Worm (Caenorhabditis elegans) whole organism, late embryonic: ENCODE measurements around the gene Y75B8A.24.

Experiments
- C08G9.2 ChIP-seq: sonication (generic microtip); optimal IDR thresholded peaks from 2 replicates; lab custom pipeline; 2016; ENCODE audit warnings: mild to moderate bottlenecking, missing genetic modification characterization, moderate library complexity, missing compliant biosample characterization
- C38D4.7 ChIP-seq: fragments of 200-800 bp; sonication (Bioruptor generic); optimal IDR thresholded peaks from 2 replicates; lab custom pipeline; 2018; ENCODE audit warnings: mild to moderate bottlenecking, missing genetic modification characterization, moderate library complexity, missing compliant biosample characterization
- F13H6.1 ChIP-seq: sonication (generic microtip); optimal IDR thresholded peaks from 2 replicates; lab custom pipeline; 2016; ENCODE audit warnings: missing genetic modification characterization, missing compliant biosample characterization
- K02D7.2 ChIP-seq: sonication (generic microtip); optimal IDR thresholded peaks from 2 replicates; lab custom pipeline; 2017; ENCODE audit warnings: mild to moderate bottlenecking, missing genetic modification characterization, missing compliant biosample characterization
- T23F11.4 ChIP-seq: fragments of 200-800 bp; sonication (Bioruptor generic); optimal IDR thresholded peaks from 2 replicates; lab custom pipeline; 2018; ENCODE audit warnings: mild to moderate bottlenecking, missing genetic modification characterization, missing compliant biosample characterization
- Y22D7AL.16 ChIP-seq: sonication (generic microtip); optimal IDR thresholded peaks from 2 replicates; lab custom pipeline; 2016; ENCODE audit warnings: missing genetic modification characterization, missing compliant biosample characterization
- ama-1 ChIP-seq: fragments of 150-350 bp; optimal IDR thresholded peaks from 2 replicates; lab custom pipeline; 2014
- ceh-14 ChIP-seq: sonication (generic microtip); optimal IDR thresholded peaks from 2 replicates; lab custom pipeline; 2016; ENCODE audit warnings: missing genotype, missing genetic modification characterization, missing compliant biosample characterization
- ceh-2 ChIP-seq: sonication (generic microtip); optimal IDR thresholded peaks from 2 replicates; lab custom pipeline; 2016; ENCODE audit warnings: missing genotype, missing genetic modification characterization, missing compliant biosample characterization
- ceh-24 ChIP-seq: sonication (generic microtip); optimal IDR thresholded peaks from 2 replicates; lab custom pipeline; 2016; ENCODE audit warnings: mild to moderate bottlenecking, missing genetic modification characterization, missing compliant biosample characterization
- ceh-31 ChIP-seq: sonication (generic microtip); optimal IDR thresholded peaks from 2 replicates; lab custom pipeline; 2016; ENCODE audit warnings: missing genetic modification characterization, missing compliant biosample characterization
- ceh-34 ChIP-seq: sonication (generic microtip); optimal IDR thresholded peaks from 2 replicates; lab custom pipeline; 2016; ENCODE audit warnings: mild to moderate bottlenecking, missing genetic modification characterization, missing compliant biosample characterization
- ceh-45 ChIP-seq: fragments of 200-800 bp; sonication (Bioruptor generic); IDR thresholded peaks from 2 replicates; pipeline ENCODE4 v1.3.6; 2022; ENCODE audit warnings: missing genetic modification reagents, missing genetic modification characterization, missing compliant biosample characterization
- ceh-48 ChIP-seq: sonication (generic microtip); optimal IDR thresholded peaks from 2 replicates; lab custom pipeline; 2016; ENCODE audit warnings: missing genetic modification characterization, inconsistent platforms, missing compliant biosample characterization
- ceh-9 ChIP-seq: sonication (generic microtip); optimal IDR thresholded peaks from 2 replicates; lab custom pipeline; 2016; ENCODE audit warnings: mild to moderate bottlenecking, missing genetic modification characterization, inconsistent platforms, missing compliant biosample characterization
- dmd-4 ChIP-seq: sonication (generic microtip); optimal IDR thresholded peaks from 2 replicates; lab custom pipeline; 2016; ENCODE audit warnings: borderline replicate concordance, missing genetic modification characterization, missing compliant biosample characterization
- elt-2 ChIP-seq: sonication (generic microtip); optimal IDR thresholded peaks from 2 replicates; lab custom pipeline; 2016; ENCODE audit warnings: missing genetic modification reagents, missing genetic modification characterization, missing compliant biosample characterization
- ets-4 ChIP-seq: sonication (generic microtip); optimal IDR thresholded peaks from 2 replicates; lab custom pipeline; 2016; ENCODE audit warnings: missing genetic modification characterization, missing compliant biosample characterization
- eyg-1 ChIP-seq: sonication (generic microtip); optimal IDR thresholded peaks from 2 replicates; lab custom pipeline; 2016; ENCODE audit warnings: missing genotype, missing genetic modification characterization, missing compliant biosample characterization
- fkh-6 ChIP-seq: sonication (generic microtip); optimal IDR thresholded peaks from 2 replicates; lab custom pipeline; 2016; ENCODE audit warnings: missing genetic modification characterization, missing compliant biosample characterization
- hlh-13 ChIP-seq: fragments of 200-800 bp; sonication (Bioruptor generic); optimal IDR thresholded peaks from 2 replicates; lab custom pipeline; 2018; ENCODE audit warnings: mild to moderate bottlenecking, missing genetic modification characterization, missing compliant biosample characterization
- hlh-15 ChIP-seq: sonication (generic microtip); optimal IDR thresholded peaks from 2 replicates; lab custom pipeline; 2016; ENCODE audit warnings: missing genetic modification characterization, missing compliant biosample characterization
- hlh-8 ChIP-seq: sonication (generic microtip); optimal IDR thresholded peaks from 2 replicates; lab custom pipeline; 2016; ENCODE audit warnings: missing genotype, missing genetic modification characterization, missing compliant biosample characterization
- lim-6 ChIP-seq: sonication (generic microtip); optimal IDR thresholded peaks from 2 replicates; lab custom pipeline; 2016; ENCODE audit warnings: missing genetic modification characterization, missing compliant biosample characterization
- nfya-1 ChIP-seq: sonication (generic microtip); optimal IDR thresholded peaks from 2 replicates; lab custom pipeline; 2017; ENCODE audit warnings: missing genetic modification characterization, mild to moderate bottlenecking, missing compliant biosample characterization, antibody characterized with exemption, moderate library complexity
- npax-4 ChIP-seq: sonication (generic microtip); optimal IDR thresholded peaks from 2 replicates; lab custom pipeline; 2016; ENCODE audit warnings: missing genetic modification characterization, missing compliant biosample characterization
- odd-2 ChIP-seq: sonication (generic microtip); optimal IDR thresholded peaks from 2 replicates; lab custom pipeline; 2017; ENCODE audit warnings: antibody characterized with exemption, mild to moderate bottlenecking, missing genetic modification characterization, missing compliant biosample characterization
- pag-3 ChIP-seq: sonication (generic microtip); optimal IDR thresholded peaks from 2 replicates; lab custom pipeline; 2016; ENCODE audit warnings: missing compliant biosample characterization, missing genetic modification characterization, borderline replicate concordance
- sdc-2 ChIP-seq: sonication (generic microtip); optimal IDR thresholded peaks from 2 replicates; lab custom pipeline; 2016; ENCODE audit warnings: missing genotype, missing genetic modification characterization, missing compliant biosample characterization
- sox-2 ChIP-seq: fragments of 200-800 bp; sonication (Bioruptor generic); IDR thresholded peaks from 2 replicates; pipeline ENCODE4 v1.3.6; 2022; ENCODE audit warnings: missing genetic modification reagents, missing genetic modification characterization, missing compliant biosample characterization
- sox-4 ChIP-seq: sonication (generic microtip); optimal IDR thresholded peaks from 2 replicates; lab custom pipeline; 2017; ENCODE audit warnings: mild to moderate bottlenecking, missing genetic modification characterization, inconsistent platforms, missing compliant biosample characterization
- tbx-2 ChIP-seq: sonication (generic microtip); optimal IDR thresholded peaks from 2 replicates; lab custom pipeline; 2016; ENCODE audit warnings: missing genetic modification characterization, missing compliant biosample characterization
- ttx-3 ChIP-seq: sonication (generic microtip); optimal IDR thresholded peaks from 2 replicates; lab custom pipeline; 2016; ENCODE audit warnings: missing genetic modification reagents, missing genetic modification characterization, missing compliant biosample characterization
- unc-3 ChIP-seq, 2 experiments: fragments of 200-800 bp in 1 of 2; sonication (Bioruptor generic) in 1 of 2; sonication (generic microtip) in 1 of 2; conservative IDR thresholded peaks in 1 of 2; optimal IDR thresholded peaks in 1 of 2; 2 replicates each; pipeline versions ENCODE4 v1.3.6 to Lab custom; 2016 to 2022; ENCODE audit warnings: missing compliant biosample characterization in 2 of 2, missing genetic modification characterization in 2 of 2, missing genetic modification reagents in 1 of 2
- unc-42 ChIP-seq: sonication (generic microtip); optimal IDR thresholded peaks from 2 replicates; lab custom pipeline; 2016; ENCODE audit warnings: missing genotype, missing genetic modification characterization, missing compliant biosample characterization
- unc-86 ChIP-seq: sonication (generic microtip); optimal IDR thresholded peaks from 2 replicates; lab custom pipeline; 2016; ENCODE audit warnings: missing genetic modification characterization, missing compliant biosample characterization
- zip-5 ChIP-seq: sonication (generic microtip); optimal IDR thresholded peaks from 2 replicates; lab custom pipeline; 2016; ENCODE audit warnings: missing genetic modification characterization, missing compliant biosample characterization
- ztf-16 ChIP-seq: sonication (generic microtip); optimal IDR thresholded peaks from 2 replicates; lab custom pipeline; 2017; ENCODE audit warnings: missing genetic modification characterization, missing compliant biosample characterization

The Y75B8A.24 gene

DNA sequence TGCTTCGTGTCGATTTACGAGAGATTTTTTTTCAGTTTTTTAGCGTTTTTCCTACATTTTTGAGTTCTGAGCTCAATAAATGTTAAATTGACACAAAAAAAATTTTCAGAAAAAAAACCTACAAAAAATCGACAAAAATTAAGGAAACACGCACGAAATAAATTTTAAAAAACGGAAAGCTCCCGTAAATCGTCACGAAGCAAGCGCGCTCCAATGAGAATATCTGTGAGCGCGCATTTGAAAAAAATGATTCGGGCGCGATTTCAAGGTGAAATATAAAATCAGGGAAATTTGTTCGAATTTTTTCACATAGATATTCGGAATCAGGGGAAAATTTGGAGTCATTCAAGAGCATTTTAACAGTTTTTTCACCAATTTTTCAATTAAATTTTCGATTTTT lies 50.3 kb downstream of the Y75B8A.24 start:
- TF ChIP-seq ceh-34, result no peak
- TF ChIP-seq hlh-15 (tag; lab: Kevin White, UChicago), result no peak
- TF ChIP-seq ztf-16 (tag; lab: Kevin White, UChicago), result no peak
- TF ChIP-seq hlh-13 (GFP tag; lab: Kevin White, UChicago), result no peak
- TF ChIP-seq unc-3 (GFP tag; conservative IDR thresholded peaks at IDR 0.05; lab: Robert Waterston, UW), result no peak
- no peak for TF ChIP-seq unc-3 (tag; optimal IDR thresholded peaks at IDR 0.05; lab: Kevin White, UChicago)
- TF ChIP-seq odd-2 (tag; lab: Kevin White, UChicago), result no peak
- no peak for TF ChIP-seq F13H6.1 (tag; lab: Kevin White, UChicago)
- no peak for TF ChIP-seq eyg-1 (tag; lab: Kevin White, UChicago)
- no peak for TF ChIP-seq ceh-45
- no peak for TF ChIP-seq ama-1
- TF ChIP-seq C38D4.7, result no peak
- no peak for TF ChIP-seq fkh-6
- no peak for TF ChIP-seq sdc-2 (tag; lab: Kevin White, UChicago)
- TF ChIP-seq npax-4 (tag; lab: Kevin White, UChicago), result no peak
- no peak for TF ChIP-seq hlh-8
- no peak for TF ChIP-seq sox-2 (GFP tag; lab: Robert Waterston, UW)
- TF ChIP-seq K02D7.2 (tag; lab: Kevin White, UChicago), result no peak
- TF ChIP-seq zip-5 (tag; lab: Kevin White, UChicago), result no peak
- TF ChIP-seq, all 69 proteins: peak for 0

ce11 chrIII:12221452-12221851 lies 52.1 kb downstream of the Y75B8A.24 start:
- TF ChIP-seq lim-6, result no peak
- peak; percentile 66 for TF ChIP-seq nfya-1 (tag; lab: Kevin White, UChicago)

DNA sequence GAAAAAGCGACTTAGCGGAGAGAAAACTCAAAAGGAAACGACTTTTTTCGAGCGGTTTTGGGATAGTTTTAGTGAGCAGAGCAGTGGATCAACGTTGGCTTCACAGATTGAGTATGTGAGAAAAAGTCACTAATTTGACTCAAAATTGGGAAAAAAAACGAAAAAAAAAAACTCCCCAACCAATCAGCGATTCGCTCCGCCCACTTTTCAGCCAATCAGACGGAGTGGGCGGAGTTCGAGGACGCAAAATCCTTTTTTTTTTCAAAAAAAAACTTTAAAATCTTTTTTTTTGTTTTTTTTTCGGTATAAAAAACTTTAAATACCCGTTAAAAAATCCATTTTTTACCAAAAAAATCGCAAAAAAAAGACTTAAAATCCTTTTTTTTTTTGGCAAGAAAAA lies 52.7 kb downstream of the Y75B8A.24 start:
- TF ChIP-seq nfya-1 (tag; lab: Kevin White, UChicago) (peak; percentile 56), sox-4 (tag; lab: Kevin White, UChicago) (no peak), ceh-31 (tag; lab: Kevin White, UChicago) (no peak)

ce11 chrIII:12218633-12219097 lies 54.9 kb downstream of the Y75B8A.24 start, which contains the start of the genes gex-4 and gphr-1:
Gene gex-4, minus strand, starts transcription at chrIII:12218634.
Gene gphr-1, plus strand, starts transcription at chrIII:12219047.
- TF ChIP-seq zip-5 (tag; lab: Kevin White, UChicago) (peak; percentile 81), ceh-31 (tag; lab: Kevin White, UChicago) (peak; percentile 75), unc-42 (peak; percentile 24), elt-2 (peak; percentile 45), ceh-48 (tag; lab: Kevin White, UChicago) (peak; percentile 78), F13H6.1 (tag; lab: Kevin White, UChicago) (no peak), nfya-1 (tag; lab: Kevin White, UChicago) (peak; percentile 7), C08G9.2 (tag; lab: Kevin White, UChicago) (peak; percentile 47), ets-4 (peak; percentile 30), ceh-9 (tag; lab: Kevin White, UChicago) (no peak), ceh-2 (peak; percentile 7), ttx-3 (peak; percentile 1), tbx-2 (tag; lab: Kevin White, UChicago) (peak; percentile 65), ceh-14 (tag; lab: Kevin White, UChicago) (peak; percentile 20), T23F11.4 (GFP tag; lab: Kevin White, UChicago) (no peak), hlh-15 (tag; lab: Kevin White, UChicago) (no peak), unc-86 (tag; lab: Kevin White, UChicago) (peak; percentile 36), hlh-8 (peak; percentile 42)

DNA sequence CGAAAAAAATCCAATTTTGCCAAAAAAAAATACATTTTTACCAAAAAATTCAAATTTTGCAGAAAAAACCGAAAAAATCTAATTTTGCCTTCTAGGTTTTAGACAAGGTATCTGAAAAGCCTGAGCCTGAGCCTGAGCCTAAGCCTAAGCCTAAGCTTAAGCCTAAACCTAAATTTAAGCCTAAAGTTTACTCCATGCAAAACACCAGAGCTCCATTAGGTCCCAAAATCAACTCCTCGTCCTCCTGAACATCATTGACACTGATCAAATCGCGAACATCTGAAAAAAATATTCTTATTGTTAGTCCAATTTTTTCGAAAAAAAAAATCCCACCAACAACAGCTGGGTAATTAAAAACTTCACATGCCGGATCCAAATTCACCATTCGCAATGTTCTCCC lies 55.5 kb downstream of the Y75B8A.24 start:
- no peak for TF ChIP-seq pag-3 (tag; lab: Kevin White, UChicago)
- TF ChIP-seq Y22D7AL.16 (tag; lab: Kevin White, UChicago), result no peak
- no peak for TF ChIP-seq unc-3 (GFP tag; conservative IDR thresholded peaks at IDR 0.05; lab: Robert Waterston, UW)
- no peak for TF ChIP-seq unc-3 (tag; optimal IDR thresholded peaks at IDR 0.05; lab: Kevin White, UChicago)
- TF ChIP-seq C08G9.2 (tag; lab: Kevin White, UChicago), result no peak
- no peak for TF ChIP-seq ceh-24 (tag; lab: Kevin White, UChicago)
- TF ChIP-seq dmd-4, result no peak
